Fruit fly (Drosophila melanogaster) whole organism, pupa: ENCODE measurements around the gene Syx16.

ENCODE experiments used
- Pif1A ChIP-seq: fragments of 200-800 bp; sonication (Bioruptor generic); optimal IDR thresholded peaks from 3 replicates; lab custom pipeline; 2016; ENCODE audit warnings: missing biosample characterization, missing genetic modification characterization
- Snoo ChIP-seq: fragments of 200-800 bp; sonication (Bioruptor generic); optimal IDR thresholded peaks from 3 replicates; lab custom pipeline; 2017; ENCODE audit warnings: missing biosample characterization, mild to moderate bottlenecking, missing genetic modification characterization, inconsistent platforms
- gl ChIP-seq: fragments of 200-800 bp; sonication (Bioruptor generic); optimal IDR thresholded peaks from 2 replicates; lab custom pipeline; 2018; ENCODE audit warnings: missing biosample characterization, mild to moderate bottlenecking, missing genetic modification characterization

- TF ChIP-seq Pif1A (no peak), gl (tag; lab: Kevin White, UChicago) (no peak), Snoo (tag; lab: Kevin White, UChicago) (no peak)
Measured at dm6 chrX:20423158-20423557, 29.6 kb upstream of the Syx16 start.
